Fruit fly (Drosophila melanogaster): Measurements from ENCODE around the gene aux.

aux gene

DNA sequence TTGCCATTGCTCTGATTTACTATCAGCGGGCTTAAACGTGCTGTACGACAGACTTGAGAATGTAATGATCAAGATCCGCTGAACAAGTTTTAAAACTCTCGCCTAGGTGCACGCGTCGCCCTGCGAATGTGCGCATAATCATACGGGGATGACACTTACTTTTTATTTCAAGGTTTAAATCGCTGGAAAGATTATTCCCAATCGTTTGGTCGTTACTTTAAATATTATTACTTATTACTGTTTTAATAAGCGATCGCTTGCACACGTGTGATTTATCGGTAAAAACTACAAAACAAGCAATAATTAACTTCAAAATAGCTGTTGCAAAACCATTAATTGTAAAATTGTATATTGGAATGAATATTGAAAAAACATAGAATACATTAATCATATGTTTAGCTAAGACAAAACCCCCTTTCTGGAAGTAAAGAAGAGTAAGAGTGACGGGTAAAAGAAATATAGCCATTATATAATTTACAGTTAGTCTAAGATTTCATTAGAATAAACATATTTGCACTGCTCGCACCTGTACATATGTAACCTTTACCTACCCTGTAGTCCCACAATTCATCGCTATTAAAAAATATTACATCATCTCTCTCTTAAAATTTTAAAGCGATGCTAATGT, 17.7 kb downstream of the aux start, which contains the start of gene DhpD (continued):
- TF ChIP-seq dsf (GFP tag; optimal IDR thresholded peaks at IDR 0.05; ENCODE audit: borderline replicate concordance) (no peak), CrebA (GFP tag; optimal IDR thresholded peaks at IDR 0.05; ENCODE audit: borderline replicate concordance) (no peak), Hnf4 (GFP tag; optimal IDR thresholded peaks at IDR 0.05) (peak; percentile 90)

dm6 chr3R:4232139-4233017, 20.8 kb downstream of the aux start, which contains the start of gene CG14641:
Gene CG14641 (minus strand): TSS chr3R:4232342.
- TF ChIP-seq Abd-B (GFP tag; optimal IDR thresholded peaks at IDR 0.05): peak; percentile 63
- no peak for TF ChIP-seq ey (GFP tag; optimal IDR thresholded peaks at IDR 0.05)
- no peak for TF ChIP-seq usp (GFP tag; optimal IDR thresholded peaks at IDR 0.05)
- TF ChIP-seq h (GFP tag; optimal IDR thresholded peaks at IDR 0.05): no peak
- TF ChIP-seq N (GFP tag; optimal IDR thresholded peaks at IDR 0.05): peak; percentile 86
- TF ChIP-seq Hr78 (GFP tag; optimal IDR thresholded peaks at IDR 0.05): peak; percentile 82
- peak; percentile 98 for TF ChIP-seq lola (GFP tag; optimal IDR thresholded peaks at IDR 0.05)
- no peak for TF ChIP-seq psq (GFP tag; optimal IDR thresholded peaks at IDR 0.05)
- peak; percentile 63 for TF ChIP-seq woc (GFP tag; optimal IDR thresholded peaks at IDR 0.05)
- no peak for TF ChIP-seq pan (optimal IDR thresholded peaks at IDR 0.05)
- peak; percentile 7 for TF ChIP-seq HLH106 (tag; optimal IDR thresholded peaks at IDR 0.05)
- peak; percentile 9 for TF ChIP-seq Myc (optimal IDR thresholded peaks at IDR 0.05)
- TF ChIP-seq dmrt93B (GFP tag; optimal IDR thresholded peaks at IDR 0.05): peak; percentile 40

DNA sequence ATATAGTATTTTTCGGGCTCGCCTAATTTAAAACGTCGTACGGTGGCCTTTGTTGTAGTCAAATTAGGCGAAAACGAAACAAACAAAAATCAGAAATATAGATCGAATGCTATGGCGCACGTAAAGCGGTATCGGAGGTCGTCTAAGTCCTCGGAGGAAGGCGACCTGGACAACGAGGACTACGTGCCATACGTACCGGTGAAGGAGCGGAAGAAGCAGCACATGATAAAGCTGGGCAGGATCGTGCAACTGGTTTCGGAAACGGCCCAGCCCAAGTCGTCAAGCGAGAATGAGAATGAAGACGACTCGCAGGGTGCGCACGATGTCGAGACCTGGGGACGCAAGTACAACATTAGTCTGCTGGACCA, 21.4 kb downstream of the aux start, which contains the start of gene abs:
Gene abs, plus strand, starts transcription at position 30 of the 368 bp plus-strand sequence.
- TF ChIP-seq CG9705 (GFP tag; optimal IDR thresholded peaks at IDR 0.05) (no peak), dmrt93B (GFP tag; optimal IDR thresholded peaks at IDR 0.05) (no peak), jim (GFP tag; optimal IDR thresholded peaks at IDR 0.05) (no peak), usp (GFP tag; optimal IDR thresholded peaks at IDR 0.05) (no peak), foxo (GFP tag; optimal IDR thresholded peaks at IDR 0.05) (no peak), Mio (GFP tag; optimal IDR thresholded peaks at IDR 0.05) (no peak)

- TF ChIP-seq lola (GFP tag; optimal IDR thresholded peaks at IDR 0.05) (no peak), dmrt93B (GFP tag; optimal IDR thresholded peaks at IDR 0.05) (no peak), Rel (GFP tag; optimal IDR thresholded peaks at IDR 0.05) (no peak), Rel (tag; optimal IDR thresholded peaks at IDR 0.05) (peak; percentile 38), h (GFP tag; optimal IDR thresholded peaks at IDR 0.05) (peak; percentile 46), Hr83 (GFP tag; optimal IDR thresholded peaks at IDR 0.05; ENCODE audit: poor library complexity, severe bottlenecking) (no peak)
Observed at dm6 chr3R:4234991-4235553, 23.5 kb downstream of the aux start, which contains the start of gene Gel. Gene Gel (plus strand): TSS chr3R:4235217.

dm6 chr3R:4236534-4236933, 25.0 kb downstream of the aux start:
- TF ChIP-seq sage (GFP tag; optimal IDR thresholded peaks at IDR 0.05) (no peak), brk (GFP tag; optimal IDR thresholded peaks at IDR 0.05) (no peak), Sp1 (GFP tag; optimal IDR thresholded peaks at IDR 0.05) (peak; percentile 14), Dif (GFP tag; optimal IDR thresholded peaks at IDR 0.05; ENCODE audit: partially characterized antibody) (peak; percentile 56), rgr (GFP tag; optimal IDR thresholded peaks at IDR 0.05) (peak; percentile 5), Jra (GFP tag; optimal IDR thresholded peaks at IDR 0.05) (peak; percentile 10), N (GFP tag; optimal IDR thresholded peaks at IDR 0.05) (no peak), Hr83 (GFP tag; optimal IDR thresholded peaks at IDR 0.05; ENCODE audit: poor library complexity, severe bottlenecking) (peak; percentile 81), foxo (GFP tag; optimal IDR thresholded peaks at IDR 0.05) (no peak), dl (GFP tag; optimal IDR thresholded peaks at IDR 0.05; ENCODE audit: insufficient read depth in 1 of 2, partially characterized antibody in 2 of 2) (no peak), br (GFP tag; optimal IDR thresholded peaks at IDR 0.05) (peak; percentile 40), h (GFP tag; optimal IDR thresholded peaks at IDR 0.05) (peak; percentile 32)
